Fruit fly (Drosophila melanogaster): ENCODE measurements around the gene Wnt4.
A peak's percentile ranks its signal among the peaks of the same experiment; 100 is the strongest.

Gene Wnt4

dm6 chr2L:7215657-7216056 is 61.3 kb downstream of the Wnt4 start (continued):
- TF ChIP-seq org-1 (GFP tag; optimal IDR thresholded peaks at IDR 0.05), result peak; percentile 28
- no peak for TF ChIP-seq CG15269 (tag; optimal IDR thresholded peaks at IDR 0.05)
- TF ChIP-seq gt (GFP tag; IDR thresholded peaks at IDR 0.05), result no peak
- no peak for TF ChIP-seq CG32532 (GFP tag; IDR thresholded peaks at IDR 0.05)
- TF ChIP-seq CG2120 (GFP tag; optimal IDR thresholded peaks at IDR 0.05), result no peak
- peak; percentile 24 for TF ChIP-seq fd3F (GFP tag; optimal IDR thresholded peaks at IDR 0.05)
- no peak for TF ChIP-seq tll (GFP tag; optimal IDR thresholded peaks at IDR 0.05)
- no peak for TF ChIP-seq CG8924 (tag; optimal IDR thresholded peaks at IDR 0.05)
- no peak for TF ChIP-seq Dip3 (GFP tag; optimal IDR thresholded peaks at IDR 0.05)
- no peak for TF ChIP-seq Bgb (GFP tag; IDR thresholded peaks at IDR 0.05; ENCODE audit: partially characterized antibody)
- TF ChIP-seq wek (GFP tag; optimal IDR thresholded peaks at IDR 0.05), result peak; percentile 47
- no peak for TF ChIP-seq pnt (GFP tag; optimal IDR thresholded peaks at IDR 0.05)
- no peak for TF ChIP-seq CG31441 (GFP tag; IDR thresholded peaks at IDR 0.05)
- no peak for TF ChIP-seq pros (GFP tag; optimal IDR thresholded peaks at IDR 0.05)
- TF ChIP-seq CG11247 (GFP tag; IDR thresholded peaks at IDR 0.05), result no peak
- TF ChIP-seq Blimp-1 (GFP tag; optimal IDR thresholded peaks at IDR 0.05), result peak; percentile 9
- TF ChIP-seq CG4854 (GFP tag; optimal IDR thresholded peaks at IDR 0.05), result no peak
- peak; percentile 16 for TF ChIP-seq CG3407 (GFP tag; optimal IDR thresholded peaks at IDR 0.05)
- TF ChIP-seq slp2 (GFP tag; optimal IDR thresholded peaks at IDR 0.05), result no peak
- TF ChIP-seq usp (GFP tag; optimal IDR thresholded peaks at IDR 0.05), result no peak
- TF ChIP-seq PHDP (tag; optimal IDR thresholded peaks at IDR 0.05), result peak; percentile 24
- TF ChIP-seq CG7839 (tag; optimal IDR thresholded peaks at IDR 0.05), result peak; percentile 7
- TF ChIP-seq so (GFP tag; IDR thresholded peaks at IDR 0.05), result no peak
- TF ChIP-seq zf30C (GFP tag; optimal IDR thresholded peaks at IDR 0.05), result no peak
- peak in 1 of 2 experiments; percentile 30 for TF ChIP-seq bsh (GFP tag; optimal IDR thresholded peaks at IDR 0.05)
- no peak for TF ChIP-seq mirr (GFP tag; optimal IDR thresholded peaks at IDR 0.05)
- TF ChIP-seq unpg (GFP tag; optimal IDR thresholded peaks at IDR 0.05), result peak; percentile 28
- peak; percentile 65 for TF ChIP-seq sens (GFP tag)
- no peak for TF ChIP-seq abd-A (tag; optimal IDR thresholded peaks at IDR 0.05)
- TF ChIP-seq gfzf (GFP tag; optimal IDR thresholded peaks at IDR 0.05), result no peak
- no peak for TF ChIP-seq HLH3B (GFP tag; IDR thresholded peaks at IDR 0.05)
- peak; percentile 25 for TF ChIP-seq Vsx1 (GFP tag; optimal IDR thresholded peaks at IDR 0.05)
- no peak for TF ChIP-seq CG6689 (GFP tag; IDR thresholded peaks at IDR 0.05)
- TF ChIP-seq CG7987 (GFP tag; optimal IDR thresholded peaks at IDR 0.05), result peak; percentile 21
- peak; percentile 41 for TF ChIP-seq CG12071 (GFP tag; optimal IDR thresholded peaks at IDR 0.05)
- no peak for TF ChIP-seq bcd (GFP tag; optimal IDR thresholded peaks at IDR 0.05)
- no peak for TF ChIP-seq lmd (GFP tag; IDR thresholded peaks at IDR 0.05)
- TF ChIP-seq prd (optimal IDR thresholded peaks at IDR 0.05), result no peak
- no peak for TF ChIP-seq prd (GFP tag; IDR thresholded peaks at IDR 0.05)
- no peak for TF ChIP-seq CG6683 (GFP tag; optimal IDR thresholded peaks at IDR 0.05)
- TF ChIP-seq CG18619 (GFP tag; optimal IDR thresholded peaks at IDR 0.05), result peak; percentile 22
- no peak for TF ChIP-seq D19B (GFP tag; optimal IDR thresholded peaks at IDR 0.05)
- TF ChIP-seq CG17361 (GFP tag; IDR thresholded peaks at IDR 0.05), result no peak
- TF ChIP-seq fd64A (GFP tag; optimal IDR thresholded peaks at IDR 0.05), result peak; percentile 24
- TF ChIP-seq CG12236 (GFP tag; optimal IDR thresholded peaks at IDR 0.05), result no peak
- no peak for TF ChIP-seq h (optimal IDR thresholded peaks at IDR 0.05)
- peak; percentile 50 for TF ChIP-seq CG17568 (GFP tag; optimal IDR thresholded peaks at IDR 0.05)
- no peak for TF ChIP-seq ash1 (GFP tag; optimal IDR thresholded peaks at IDR 0.05)
- TF ChIP-seq Med (GFP tag), result peak; percentile 79
- TF ChIP-seq lab (GFP tag; optimal IDR thresholded peaks at IDR 0.05), result peak; percentile 59
- peak; percentile 64 for TF ChIP-seq HHEX (GFP tag; optimal IDR thresholded peaks at IDR 0.05)

Measured in whole organism, embryonic.